Fruit fly (Drosophila melanogaster) whole organism, embryonic: Measurements from ENCODE around the gene PMP34.
A peak's percentile ranks its signal among the peaks of the same experiment; 100 is the strongest.

Experiments used
- Abd-B ChIP-seq: fragments of 200-800 bp; sonication (Bioruptor generic); optimal IDR thresholded peaks from 2 replicates; lab custom pipeline; 2018; ENCODE audit warnings: missing biosample characterization, mild to moderate bottlenecking, missing genetic modification characterization, moderate library complexity
- Adf1 ChIP-seq: fragments of 200-800 bp; sonication (Bioruptor generic); IDR thresholded peaks from 2 replicates; pipeline ENCODE4 v1.3.6; 2022; ENCODE audit warnings: missing biosample characterization, missing genetic modification characterization
- CG10959 ChIP-seq: fragments of 200-800 bp; sonication (Bioruptor generic); IDR thresholded peaks from 2 replicates; pipeline ENCODE4 v1.3.6; 2022; ENCODE audit warnings: missing biosample characterization, missing genetic modification characterization
- CG10979 ChIP-seq: fragments of 200-800 bp; sonication (Bioruptor generic); optimal IDR thresholded peaks from 2 replicates; lab custom pipeline; 2018; ENCODE audit warnings: missing biosample characterization, mild to moderate bottlenecking, missing genetic modification characterization, moderate library complexity
- CG12155 ChIP-seq: fragments of 200-800 bp; sonication (Bioruptor generic); optimal IDR thresholded peaks from 3 replicates; lab custom pipeline; 2016; ENCODE audit warnings: missing biosample characterization, missing genetic modification characterization
- CG12219 ChIP-seq: fragments of 200-800 bp; sonication (Bioruptor generic); optimal IDR thresholded peaks from 3 replicates; lab custom pipeline; 2018; ENCODE audit warnings: missing biosample characterization, mild to moderate bottlenecking, missing genetic modification characterization
- CG14014 ChIP-seq: fragments of 200-800 bp; sonication (Bioruptor generic); IDR thresholded peaks from 2 replicates; pipeline ENCODE4 v1.3.6; 2022; ENCODE audit warnings: missing biosample characterization, missing genetic modification characterization
- CG15514 ChIP-seq: fragments of 200-800 bp; sonication (Bioruptor generic); optimal IDR thresholded peaks from 3 replicates; lab custom pipeline; 2017; ENCODE audit warnings: missing biosample characterization, missing genetic modification characterization, mild to moderate bottlenecking, moderate library complexity, missing genetic modification reagents
- CG17359 ChIP-seq: fragments of 200-800 bp; sonication (Bioruptor generic); optimal IDR thresholded peaks from 3 replicates; lab custom pipeline; 2018; ENCODE audit warnings: missing biosample characterization, mild to moderate bottlenecking, missing genetic modification characterization, moderate library complexity
- CG3838 ChIP-seq: fragments of 200-800 bp; sonication (Bioruptor generic); optimal IDR thresholded peaks from 3 replicates; lab custom pipeline; 2016; ENCODE audit warnings: missing biosample characterization, missing genetic modification characterization
- CG5953 ChIP-seq: fragments of 200-800 bp; sonication (Bioruptor generic); IDR thresholded peaks from 2 replicates; pipeline ENCODE4 v1.3.6; 2022; ENCODE audit warnings: missing biosample characterization, missing genetic modification characterization
- CG6791 ChIP-seq: fragments of 200-800 bp; sonication (Bioruptor generic); IDR thresholded peaks from 3 replicates; pipeline ENCODE4 v1.3.6; 2022; ENCODE audit warnings: missing biosample characterization, missing genetic modification characterization; ENCODE audit not compliant: partially characterized antibody
- CG8924 ChIP-seq: fragments of 200-800 bp; optimal IDR thresholded peaks from 3 replicates; lab custom pipeline; 2019; ENCODE audit warnings: missing biosample characterization, mild to moderate bottlenecking, missing genetic modification characterization, moderate library complexity
- CG9797 ChIP-seq: fragments of 200-800 bp; sonication (Bioruptor generic); optimal IDR thresholded peaks from 3 replicates; lab custom pipeline; 2018; ENCODE audit warnings: missing biosample characterization, mild to moderate bottlenecking, missing genetic modification characterization
- CHES-1-like ChIP-seq: fragments of 200-800 bp; sonication (Bioruptor generic); optimal IDR thresholded peaks from 2 replicates; lab custom pipeline; 2016; ENCODE audit warnings: missing biosample characterization, missing genetic modification characterization
- Chrac-16 ChIP-seq: fragments of 200-800 bp; sonication (Bioruptor generic); optimal IDR thresholded peaks from 3 replicates; lab custom pipeline; 2016; ENCODE audit warnings: missing biosample characterization, missing genetic modification characterization
- Deaf1 ChIP-seq: fragments of 200-800 bp; optimal IDR thresholded peaks from 3 replicates; lab custom pipeline; 2019; ENCODE audit warnings: missing biosample characterization, mild to moderate bottlenecking, missing genetic modification characterization, moderate library complexity
- Elba2 ChIP-seq: fragments of 200-800 bp; sonication (Bioruptor generic); optimal IDR thresholded peaks from 3 replicates; lab custom pipeline; 2016; ENCODE audit warnings: missing biosample characterization, missing genetic modification characterization
- Fer2 ChIP-seq: fragments of 200-800 bp; sonication (Bioruptor generic); optimal IDR thresholded peaks from 2 replicates; lab custom pipeline; 2018; ENCODE audit warnings: missing biosample characterization, mild to moderate bottlenecking, missing genetic modification characterization, moderate library complexity
- HLH4C ChIP-seq: fragments of 200-800 bp; sonication (Bioruptor generic); IDR thresholded peaks from 3 replicates; pipeline ENCODE4 v1.3.6; 2022; ENCODE audit warnings: missing biosample characterization, missing genetic modification characterization; ENCODE audit not compliant: partially characterized antibody
- Hand ChIP-seq: fragments of 200-800 bp; sonication (Bioruptor generic); optimal IDR thresholded peaks from 2 replicates; lab custom pipeline; 2017; ENCODE audit warnings: mild to moderate bottlenecking, missing biosample characterization, missing genetic modification reagents, missing genetic modification characterization
- Hmr ChIP-seq: fragments of 200-800 bp; sonication (Bioruptor generic); optimal IDR thresholded peaks from 3 replicates; lab custom pipeline; 2017; ENCODE audit warnings: mild to moderate bottlenecking, missing biosample characterization, missing genetic modification reagents, missing genetic modification characterization
- Hr78 ChIP-seq, 2 experiments: fragments of 200-800 bp in 1 of 2; fragments of >200 bp in 1 of 2; sonication (Bioruptor generic) in 1 of 2; optimal IDR thresholded peaks; 2 replicates each; lab custom pipeline; 2017 to 2019; ENCODE audit warnings: missing biosample characterization in 2 of 2, missing genetic modification characterization in 2 of 2, mild to moderate bottlenecking in 1 of 2, moderate library complexity in 1 of 2
- Poxn ChIP-seq: fragments of 200-800 bp; sonication (Bioruptor generic); IDR thresholded peaks from 2 replicates; pipeline ENCODE4 v1.3.6; 2022; ENCODE audit warnings: missing biosample characterization, missing genetic modification characterization
- Trl ChIP-seq, 3 experiments: fragments of >200 bp in 2 of 3; fragments of 200-800 bp in 1 of 3; sonication (Bioruptor generic) in 1 of 3; optimal IDR thresholded peaks; 2 replicates in 1 of 3; 3 replicates in 2 of 3; lab custom pipeline; 2016 to 2017; ENCODE audit warnings: missing biosample characterization in 1 of 3, missing genetic modification characterization in 1 of 3
- ato ChIP-seq: fragments of 200-800 bp; sonication (Bioruptor generic); IDR thresholded peaks from 2 replicates; pipeline ENCODE4 v1.3.6; 2022; ENCODE audit warnings: missing biosample characterization, missing genetic modification characterization; ENCODE audit not compliant: partially characterized antibody
- bab2 ChIP-seq: fragments of 200-800 bp; sonication (Bioruptor generic); optimal IDR thresholded peaks from 2 replicates; lab custom pipeline; 2016; ENCODE audit warnings: missing biosample characterization, missing genetic modification characterization
- cato ChIP-seq: fragments of 200-800 bp; sonication (Bioruptor generic); optimal IDR thresholded peaks from 2 replicates; lab custom pipeline; 2016; ENCODE audit warnings: missing biosample characterization, missing genetic modification characterization, borderline replicate concordance
- caup ChIP-seq: fragments of 200-800 bp; sonication (Bioruptor generic); optimal IDR thresholded peaks from 3 replicates; lab custom pipeline; 2017; ENCODE audit warnings: missing biosample characterization, mild to moderate bottlenecking, missing genetic modification characterization, moderate library complexity; ENCODE audit not compliant: severe bottlenecking
- crc ChIP-seq: fragments of 200-800 bp; sonication (Bioruptor generic); optimal IDR thresholded peaks from 2 replicates; lab custom pipeline; 2016; ENCODE audit warnings: missing biosample characterization, missing genetic modification characterization
- gem ChIP-seq: fragments of 200-800 bp; sonication (Bioruptor generic); optimal IDR thresholded peaks from 2 replicates; lab custom pipeline; 2019; ENCODE audit warnings: missing biosample characterization, mild to moderate bottlenecking, missing genetic modification characterization, moderate library complexity
- grn ChIP-seq: fragments of 200-800 bp; sonication (Bioruptor generic); optimal IDR thresholded peaks from 3 replicates; lab custom pipeline; 2017; ENCODE audit warnings: missing biosample characterization, missing genetic modification characterization
- lola ChIP-seq, 3 experiments: fragments of >200 bp in 2 of 3; fragments of 200-800 bp in 1 of 3; sonication (Bioruptor generic) in 1 of 3; optimal IDR thresholded peaks; 2 replicates each; lab custom pipeline; 2017 to 2019; ENCODE audit warnings: missing biosample characterization in 3 of 3, missing genetic modification characterization in 3 of 3, mild to moderate bottlenecking in 1 of 3, moderate library complexity in 1 of 3
- luna ChIP-seq: fragments of 200-800 bp; sonication (Bioruptor generic); optimal IDR thresholded peaks from 2 replicates; lab custom pipeline; 2016; ENCODE audit warnings: missing biosample characterization, missing genetic modification characterization
- nom ChIP-seq: fragments of 200-800 bp; sonication (Bioruptor generic); optimal IDR thresholded peaks from 2 replicates; lab custom pipeline; 2017; ENCODE audit warnings: missing biosample characterization, missing genetic modification characterization, mild to moderate bottlenecking, moderate library complexity, missing genetic modification reagents
- odd ChIP-seq: fragments of 200-800 bp; sonication (Bioruptor generic); optimal IDR thresholded peaks from 2 replicates; lab custom pipeline; 2017; ENCODE audit warnings: missing biosample characterization, mild to moderate bottlenecking, missing genetic modification characterization
- org-1 ChIP-seq: fragments of 200-800 bp; sonication (Bioruptor generic); optimal IDR thresholded peaks from 2 replicates; lab custom pipeline; 2017; ENCODE audit warnings: missing biosample characterization, missing genetic modification characterization
- pan ChIP-seq, 4 experiments: fragments of >200 bp in 3 of 4; fragments of 200-800 bp in 1 of 4; sonication (Bioruptor generic) in 1 of 4; optimal IDR thresholded peaks in 3 of 4; IDR thresholded peaks in 1 of 4; 2 replicates each; pipeline versions ENCODE4 v1.3.6 to Lab custom; 2017 to 2022; ENCODE audit warnings: missing biosample characterization in 2 of 4, missing genetic modification characterization in 2 of 4, mixed read lengths in 1 of 4
- pb ChIP-seq: fragments of 200-800 bp; sonication (Bioruptor generic); optimal IDR thresholded peaks from 3 replicates; lab custom pipeline; 2016; ENCODE audit warnings: missing biosample characterization, missing genetic modification characterization
- phol ChIP-seq: fragments of 200-800 bp; sonication (Bioruptor generic); optimal IDR thresholded peaks from 3 replicates; lab custom pipeline; 2018; ENCODE audit warnings: missing biosample characterization, mild to moderate bottlenecking, missing genetic modification characterization, moderate library complexity
- prd ChIP-seq, 3 experiments: fragments of >200 bp in 2 of 3; fragments of 200-800 bp in 1 of 3; sonication (Bioruptor generic) in 1 of 3; optimal IDR thresholded peaks in 2 of 3; IDR thresholded peaks in 1 of 3; 2 replicates in 2 of 3; 3 replicates in 1 of 3; pipeline versions ENCODE4 v1.3.6 to Lab custom; 2017 to 2022; ENCODE audit warnings: missing biosample characterization in 1 of 3, missing genetic modification characterization in 1 of 3
- run ChIP-seq: fragments of 200-800 bp; sonication (Bioruptor generic); optimal IDR thresholded peaks from 3 replicates; lab custom pipeline; 2018; ENCODE audit warnings: missing biosample characterization, mild to moderate bottlenecking, missing genetic modification characterization
- stc ChIP-seq: fragments of 200-800 bp; sonication (Bioruptor generic); IDR thresholded peaks from 2 replicates; pipeline ENCODE4 v1.3.6; 2022; ENCODE audit warnings: missing biosample characterization, missing genetic modification characterization
- sug ChIP-seq: fragments of 200-800 bp; optimal IDR thresholded peaks from 2 replicates; lab custom pipeline; 2019; ENCODE audit warnings: missing biosample characterization, mild to moderate bottlenecking, missing genetic modification characterization, moderate library complexity
- trh ChIP-seq: fragments of 200-800 bp; sonication (Bioruptor generic); optimal IDR thresholded peaks from 2 replicates; lab custom pipeline; 2016; ENCODE audit warnings: missing biosample characterization, missing genetic modification characterization
- tup ChIP-seq: fragments of 200-800 bp; sonication (Bioruptor generic); optimal IDR thresholded peaks from 2 replicates; lab custom pipeline; 2016; ENCODE audit warnings: missing biosample characterization, mild to moderate bottlenecking, missing genetic modification characterization, moderate library complexity
- tx ChIP-seq: fragments of 200-800 bp; sonication (Bioruptor generic); optimal IDR thresholded peaks from 2 replicates; lab custom pipeline; 2016; ENCODE audit warnings: missing biosample characterization, missing genetic modification characterization
- vfl ChIP-seq: fragments of 200-800 bp; sonication (Bioruptor generic); optimal IDR thresholded peaks from 2 replicates; lab custom pipeline; 2016; ENCODE audit warnings: missing biosample characterization, missing genetic modification characterization

The PMP34 gene

DNA sequence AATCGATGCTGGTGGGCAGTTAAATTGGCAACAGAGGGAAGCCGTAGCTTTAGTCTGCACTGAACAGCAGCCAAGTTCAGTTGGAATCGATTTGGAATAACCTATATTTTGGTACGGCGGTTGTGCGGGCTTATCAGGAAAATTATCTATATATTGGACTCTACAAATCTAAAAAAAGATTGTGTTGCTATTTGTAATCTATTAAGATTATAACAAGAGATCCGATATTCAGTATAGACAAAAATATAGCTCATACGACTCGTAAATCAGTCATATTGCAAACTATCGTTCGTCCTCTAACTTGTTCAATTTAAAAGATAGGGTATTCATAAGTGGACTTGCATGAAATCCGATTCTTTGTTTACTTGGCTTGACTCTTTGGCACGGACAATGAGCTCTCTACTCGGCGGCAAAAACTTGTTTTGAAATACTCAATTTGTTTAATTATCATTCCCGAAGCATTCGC, 29.9 kb upstream of the PMP34 start, which contains the start of gene Hexo1 (continued):
- TF ChIP-seq Trl (optimal IDR thresholded peaks at IDR 0.05; lab: Kevin White, UChicago) (no peak), Trl (GFP tag; optimal IDR thresholded peaks at IDR 0.05; lab: Kevin White, UChicago) (no peak), stc (GFP tag; lab: Robert Waterston, UW) (no peak), gem (tag; lab: Kevin White, UChicago) (no peak), CG6791 (GFP tag; lab: Robert Waterston, UW) (0 out of 3 replicates have a peak, but pooled peaks have one; percentile 22), CG5953 (GFP tag; lab: Robert Waterston, UW) (no peak), Hr78 (GFP tag; optimal IDR thresholded peaks at IDR 0.05; lab: Kevin White, UChicago) (peak in 1 of 2 experiments; percentile 15), HLH4C (GFP tag; lab: Robert Waterston, UW) (no peak), org-1 (GFP tag; lab: Kevin White, UChicago) (no peak), tup (no peak), Deaf1 (tag; lab: Kevin White, UChicago) (no peak), bab2 (peak; percentile 13), trh (no peak), caup (GFP tag; lab: Kevin White, UChicago) (peak; percentile 29), CG15514 (GFP tag; lab: Kevin White, UChicago) (peak; percentile 78), CG17359 (tag; lab: Kevin White, UChicago) (peak; percentile 40), CG9797 (GFP tag; lab: Kevin White, UChicago) (no peak), pan (optimal IDR thresholded peaks at IDR 0.05; lab: Kevin White, UChicago) (no peak), pan (GFP tag; optimal IDR thresholded peaks at IDR 0.05 in 1 of 2, IDR thresholded peaks at IDR 0.05 in 1 of 2) (peak in 1 of 2 experiments; percentile 36), CG14014 (GFP tag; lab: Robert Waterston, UW) (0 out of 2 replicates have a peak, but pooled peaks have one; percentile 16), lola (GFP tag; optimal IDR thresholded peaks at IDR 0.05; lab: Kevin White, UChicago) (no peak), vfl (no peak), tx (GFP tag; lab: Kevin White, UChicago) (no peak), Chrac-16 (GFP tag; lab: Kevin White, UChicago) (no peak), prd (optimal IDR thresholded peaks at IDR 0.05; lab: Kevin White, UChicago) (no peak), prd (GFP tag; IDR thresholded peaks at IDR 0.05; lab: Robert Waterston, UW) (no peak), run (tag; lab: Kevin White, UChicago) (no peak), luna (GFP tag; lab: Kevin White, UChicago) (no peak), CG10979 (peak; percentile 21), pb (GFP tag; lab: Kevin White, UChicago) (no peak), Hmr (GFP tag; lab: Kevin White, UChicago) (peak; percentile 37), Poxn (GFP tag; lab: Robert Waterston, UW) (no peak), Fer2 (no peak), nom (GFP tag; lab: Kevin White, UChicago) (peak; percentile 59), Abd-B (GFP tag; lab: Kevin White, UChicago) (no peak), sug (tag; lab: Kevin White, UChicago) (peak; percentile 80), CG12155 (GFP tag; lab: Kevin White, UChicago) (no peak), Hand (GFP tag; lab: Kevin White, UChicago) (no peak), CHES-1-like (GFP tag; lab: Kevin White, UChicago) (no peak), cato (no peak), CG12219 (GFP tag; lab: Kevin White, UChicago) (peak; percentile 34), phol (tag; lab: Kevin White, UChicago) (peak; percentile 10), odd (GFP tag; lab: Kevin White, UChicago) (peak; percentile 36), Adf1 (GFP tag; lab: Robert Waterston, UW) (no peak), CG8924 (tag; lab: Kevin White, UChicago) (peak; percentile 25), CG10959 (no peak), grn (peak; percentile 70), Elba2 (GFP tag; lab: Kevin White, UChicago) (no peak), ato (GFP tag; lab: Robert Waterston, UW) (no peak), CG3838 (no peak), crc (GFP tag; lab: Kevin White, UChicago) (no peak)
